Worm (Caenorhabditis elegans) whole organism, late embryonic: ENCODE data around the gene gab-1.

Source experiments
- C08G9.2 ChIP-seq: sonication (generic microtip); optimal IDR thresholded peaks from 2 replicates; lab custom pipeline; 2016; ENCODE audit warnings: mild to moderate bottlenecking, missing genetic modification characterization, moderate library complexity, missing compliant biosample characterization
- C38D4.7 ChIP-seq: fragments of 200-800 bp; sonication (Bioruptor generic); optimal IDR thresholded peaks from 2 replicates; lab custom pipeline; 2018; ENCODE audit warnings: mild to moderate bottlenecking, missing genetic modification characterization, moderate library complexity, missing compliant biosample characterization
- F13H6.1 ChIP-seq: sonication (generic microtip); optimal IDR thresholded peaks from 2 replicates; lab custom pipeline; 2016; ENCODE audit warnings: missing genetic modification characterization, missing compliant biosample characterization
- K02D7.2 ChIP-seq: sonication (generic microtip); optimal IDR thresholded peaks from 2 replicates; lab custom pipeline; 2017; ENCODE audit warnings: mild to moderate bottlenecking, missing genetic modification characterization, missing compliant biosample characterization
- T23F11.4 ChIP-seq: fragments of 200-800 bp; sonication (Bioruptor generic); optimal IDR thresholded peaks from 2 replicates; lab custom pipeline; 2018; ENCODE audit warnings: mild to moderate bottlenecking, missing genetic modification characterization, missing compliant biosample characterization
- ceh-19 ChIP-seq: fragments of 200-800 bp; sonication (Bioruptor generic); optimal IDR thresholded peaks from 2 replicates; lab custom pipeline; 2018; ENCODE audit warnings: mild to moderate bottlenecking, missing genetic modification characterization, missing compliant biosample characterization
- ceh-2 ChIP-seq: sonication (generic microtip); optimal IDR thresholded peaks from 2 replicates; lab custom pipeline; 2016; ENCODE audit warnings: missing genotype, missing genetic modification characterization, missing compliant biosample characterization
- ceh-30 ChIP-seq: fragments of 150-350 bp; optimal IDR thresholded peaks from 2 replicates; lab custom pipeline; 2014; ENCODE audit warnings: missing biosample characterization, missing genetic modification characterization
- ceh-45 ChIP-seq: fragments of 200-800 bp; sonication (Bioruptor generic); IDR thresholded peaks from 2 replicates; pipeline ENCODE4 v1.3.6; 2022; ENCODE audit warnings: missing genetic modification reagents, missing genetic modification characterization, missing compliant biosample characterization
- ceh-6 ChIP-seq: fragments of 200-800 bp; sonication (Bioruptor generic); optimal IDR thresholded peaks from 2 replicates; lab custom pipeline; 2018; ENCODE audit warnings: mild to moderate bottlenecking, missing genetic modification characterization, missing compliant biosample characterization
- dmd-4 ChIP-seq: sonication (generic microtip); optimal IDR thresholded peaks from 2 replicates; lab custom pipeline; 2016; ENCODE audit warnings: borderline replicate concordance, missing genetic modification characterization, missing compliant biosample characterization
- elt-4 ChIP-seq: sonication (generic microtip); optimal IDR thresholded peaks from 2 replicates; lab custom pipeline; 2016; ENCODE audit warnings: missing genetic modification characterization, missing compliant biosample characterization
- ets-4 ChIP-seq: sonication (generic microtip); optimal IDR thresholded peaks from 2 replicates; lab custom pipeline; 2016; ENCODE audit warnings: missing genetic modification characterization, missing compliant biosample characterization
- fax-1 ChIP-seq: sonication (generic microtip); optimal IDR thresholded peaks from 2 replicates; lab custom pipeline; 2016; ENCODE audit warnings: missing genotype, missing genetic modification characterization, missing compliant biosample characterization
- fkh-10 ChIP-seq: fragments of 150-350 bp; optimal IDR thresholded peaks from 2 replicates; lab custom pipeline; 2014; ENCODE audit warnings: missing biosample characterization, missing genetic modification reagents, missing genetic modification characterization
- gmeb-2 ChIP-seq: sonication (generic microtip); optimal IDR thresholded peaks from 2 replicates; lab custom pipeline; 2016; ENCODE audit warnings: missing genetic modification characterization, inconsistent platforms, missing compliant biosample characterization
- hlh-6 ChIP-seq: sonication (generic microtip); optimal IDR thresholded peaks from 2 replicates; lab custom pipeline; 2016; ENCODE audit warnings: missing genotype, missing genetic modification characterization, missing compliant biosample characterization
- hlh-8 ChIP-seq: sonication (generic microtip); optimal IDR thresholded peaks from 2 replicates; lab custom pipeline; 2016; ENCODE audit warnings: missing genotype, missing genetic modification characterization, missing compliant biosample characterization
- lin-11 ChIP-seq: fragments of 200-800 bp; sonication (Bioruptor generic); optimal IDR thresholded peaks from 2 replicates; lab custom pipeline; 2018; ENCODE audit warnings: mild to moderate bottlenecking, missing genetic modification characterization, missing compliant biosample characterization
- nfya-1 ChIP-seq: sonication (generic microtip); optimal IDR thresholded peaks from 2 replicates; lab custom pipeline; 2017; ENCODE audit warnings: missing genetic modification characterization, mild to moderate bottlenecking, missing compliant biosample characterization, antibody characterized with exemption, moderate library complexity
- odd-2 ChIP-seq: sonication (generic microtip); optimal IDR thresholded peaks from 2 replicates; lab custom pipeline; 2017; ENCODE audit warnings: antibody characterized with exemption, mild to moderate bottlenecking, missing genetic modification characterization, missing compliant biosample characterization
- pag-3 ChIP-seq: sonication (generic microtip); optimal IDR thresholded peaks from 2 replicates; lab custom pipeline; 2016; ENCODE audit warnings: missing compliant biosample characterization, missing genetic modification characterization, borderline replicate concordance
- pha-2 ChIP-seq: sonication (generic microtip); optimal IDR thresholded peaks from 2 replicates; lab custom pipeline; 2017; ENCODE audit warnings: mild to moderate bottlenecking, missing genetic modification characterization, missing compliant biosample characterization
- pqm-1 ChIP-seq: sonication (generic microtip); optimal IDR thresholded peaks from 2 replicates; lab custom pipeline; 2016; ENCODE audit warnings: missing genetic modification characterization, missing compliant biosample characterization
- ref-2 ChIP-seq: sonication (generic microtip); optimal IDR thresholded peaks from 2 replicates; lab custom pipeline; 2016; ENCODE audit warnings: missing genetic modification characterization, missing compliant biosample characterization
- rnt-1 ChIP-seq: sonication (generic microtip); optimal IDR thresholded peaks from 2 replicates; lab custom pipeline; 2016; ENCODE audit warnings: missing genetic modification characterization, missing compliant biosample characterization
- sdc-2 ChIP-seq: sonication (generic microtip); optimal IDR thresholded peaks from 2 replicates; lab custom pipeline; 2016; ENCODE audit warnings: missing genotype, missing genetic modification characterization, missing compliant biosample characterization
- sox-4 ChIP-seq: sonication (generic microtip); optimal IDR thresholded peaks from 2 replicates; lab custom pipeline; 2017; ENCODE audit warnings: mild to moderate bottlenecking, missing genetic modification characterization, inconsistent platforms, missing compliant biosample characterization
- syd-9 ChIP-seq: sonication (generic microtip); optimal IDR thresholded peaks from 2 replicates; lab custom pipeline; 2016; ENCODE audit warnings: mild to moderate bottlenecking, missing genetic modification characterization, moderate library complexity, missing compliant biosample characterization
- tbx-7 ChIP-seq: sonication (generic microtip); optimal IDR thresholded peaks from 2 replicates; lab custom pipeline; 2016; ENCODE audit warnings: missing genotype, missing genetic modification characterization, missing compliant biosample characterization
- ttx-3 ChIP-seq: sonication (generic microtip); optimal IDR thresholded peaks from 2 replicates; lab custom pipeline; 2016; ENCODE audit warnings: missing genetic modification reagents, missing genetic modification characterization, missing compliant biosample characterization
- unc-3 ChIP-seq, 2 experiments: fragments of 200-800 bp in 1 of 2; sonication (Bioruptor generic) in 1 of 2; sonication (generic microtip) in 1 of 2; conservative IDR thresholded peaks in 1 of 2; optimal IDR thresholded peaks in 1 of 2; 2 replicates each; pipeline versions ENCODE4 v1.3.6 to Lab custom; 2016 to 2022; ENCODE audit warnings: missing compliant biosample characterization in 2 of 2, missing genetic modification characterization in 2 of 2, missing genetic modification reagents in 1 of 2
- unc-42 ChIP-seq: sonication (generic microtip); optimal IDR thresholded peaks from 2 replicates; lab custom pipeline; 2016; ENCODE audit warnings: missing genotype, missing genetic modification characterization, missing compliant biosample characterization
- unc-55 ChIP-seq: sonication (generic microtip); optimal IDR thresholded peaks from 2 replicates; lab custom pipeline; 2017; ENCODE audit warnings: missing biosample characterization, missing genetic modification reagents, missing genetic modification characterization
- unc-86 ChIP-seq: sonication (generic microtip); optimal IDR thresholded peaks from 2 replicates; lab custom pipeline; 2016; ENCODE audit warnings: missing genetic modification characterization, missing compliant biosample characterization
- zip-5 ChIP-seq: sonication (generic microtip); optimal IDR thresholded peaks from 2 replicates; lab custom pipeline; 2016; ENCODE audit warnings: missing genetic modification characterization, missing compliant biosample characterization

gab-1 gene

DNA sequence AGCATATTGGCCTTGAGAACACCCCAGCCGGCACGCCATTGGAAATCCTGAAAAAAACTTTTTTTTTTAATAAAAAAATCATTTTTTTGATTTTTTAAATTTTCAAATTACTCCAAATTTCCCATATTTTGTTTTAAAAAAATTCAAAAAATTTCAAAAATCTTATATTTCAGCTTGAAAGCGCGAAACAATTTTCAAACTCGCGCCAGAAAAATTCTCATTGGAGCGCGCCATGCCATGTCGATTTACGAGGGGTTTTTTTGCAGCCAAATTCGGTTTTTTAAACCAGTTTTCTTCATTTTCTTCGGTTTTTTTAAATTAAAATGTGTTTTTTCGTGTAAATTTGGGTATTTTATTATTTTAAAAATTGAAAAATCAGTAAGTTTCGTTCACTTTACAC lies 39.6 kb upstream of the gab-1 start:
- TF ChIP-seq syd-9 (tag; lab: Kevin White, UChicago) (no peak), ceh-30 (no peak), gmeb-2 (tag; lab: Kevin White, UChicago) (no peak), hlh-8 (tag; lab: Kevin White, UChicago) (no peak), ceh-6 (no peak), C08G9.2 (tag; lab: Kevin White, UChicago) (no peak), ref-2 (tag; lab: Kevin White, UChicago) (no peak), F13H6.1 (no peak), ceh-45 (GFP tag; lab: Robert Waterston, UW) (no peak), K02D7.2 (tag; lab: Kevin White, UChicago) (no peak), nfya-1 (tag; lab: Kevin White, UChicago) (no peak), tbx-7 (tag; lab: Kevin White, UChicago) (no peak), rnt-1 (tag; lab: Kevin White, UChicago) (no peak), elt-4 (tag; lab: Kevin White, UChicago) (no peak), pha-2 (tag; lab: Kevin White, UChicago) (no peak), pqm-1 (tag; lab: Kevin White, UChicago) (no peak), unc-55 (GFP tag; lab: Kevin White, UChicago) (no peak), unc-86 (tag; lab: Kevin White, UChicago) (no peak)

DNA sequence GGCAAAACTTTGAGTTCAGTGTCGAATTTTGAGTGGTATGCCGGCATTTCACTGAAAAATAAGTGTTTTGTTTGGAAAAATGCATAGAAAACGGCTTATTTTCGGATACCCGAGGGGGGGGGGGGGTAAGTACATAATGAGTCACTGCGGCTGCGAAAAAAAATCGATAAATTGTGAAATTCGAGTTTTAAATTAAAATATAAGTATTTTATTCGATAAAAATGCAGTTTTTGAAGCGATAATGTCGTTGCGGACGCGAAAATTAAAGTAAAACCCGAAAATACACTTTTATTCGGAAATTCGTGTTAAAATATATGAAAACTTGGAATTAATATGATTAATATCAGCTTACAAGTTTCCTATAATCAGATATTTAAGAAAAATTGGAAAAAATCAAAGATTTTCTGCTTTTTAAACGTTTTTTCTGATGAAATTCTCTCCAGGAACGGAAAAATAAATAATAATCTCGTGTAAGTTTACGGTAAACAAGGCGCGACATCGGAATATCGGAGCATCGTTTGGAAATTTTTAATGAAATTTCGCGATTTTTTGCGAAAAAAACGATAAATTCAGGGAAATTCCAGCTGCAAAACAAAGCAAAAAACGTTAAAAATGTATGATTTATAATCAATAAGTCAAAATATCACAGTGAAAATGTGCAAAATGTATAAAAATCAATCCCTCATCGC lies 38.7 kb upstream of the gab-1 start, which contains the start of gene arx-5:
Gene arx-5, minus strand, starts transcription at position 51 of the 689 bp plus-strand sequence.
- no peak for TF ChIP-seq dmd-4 (tag; lab: Kevin White, UChicago)
- peak; percentile 63 for TF ChIP-seq unc-42 (tag; lab: Kevin White, UChicago)
- TF ChIP-seq, all 69 proteins: peak for 1

DNA sequence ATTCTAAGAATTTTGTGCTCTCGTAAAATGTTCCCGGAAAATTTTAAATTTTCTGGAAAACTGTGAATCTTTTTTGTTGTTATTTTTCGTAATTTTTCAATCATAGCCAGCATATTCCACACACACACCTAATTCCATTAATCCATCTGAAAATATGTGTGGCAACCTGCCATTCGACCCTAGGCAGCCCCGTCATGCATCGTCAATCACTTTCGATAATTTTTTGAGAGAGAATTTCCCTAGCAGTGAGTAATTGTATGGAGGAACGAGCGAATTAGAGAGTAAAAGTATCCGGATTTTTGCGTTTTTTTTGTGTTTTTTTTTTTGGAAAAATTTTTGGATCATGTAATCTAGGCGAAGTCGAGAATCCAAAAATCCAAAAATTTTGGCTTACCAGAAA lies 33.7 kb upstream of the gab-1 start, which contains the start of gene BE10.4:
Gene BE10.4, plus strand, starts transcription at position 301 of the 400 bp plus-strand sequence.
- no peak for TF ChIP-seq ceh-6
- no peak for TF ChIP-seq sdc-2 (tag; lab: Kevin White, UChicago)
- TF ChIP-seq ttx-3 (tag; lab: Kevin White, UChicago), result no peak
- no peak for TF ChIP-seq gmeb-2 (tag; lab: Kevin White, UChicago)
- TF ChIP-seq T23F11.4 (GFP tag; lab: Kevin White, UChicago), result no peak
- TF ChIP-seq C38D4.7 (GFP tag; lab: Kevin White, UChicago), result no peak
- no peak for TF ChIP-seq ceh-45 (GFP tag; lab: Robert Waterston, UW)
- TF ChIP-seq fax-1 (tag; lab: Kevin White, UChicago), result no peak
- TF ChIP-seq F13H6.1, result no peak
- TF ChIP-seq pqm-1 (tag; lab: Kevin White, UChicago), result no peak
- no peak for TF ChIP-seq syd-9 (tag; lab: Kevin White, UChicago)
- no peak for TF ChIP-seq unc-3 (GFP tag; conservative IDR thresholded peaks at IDR 0.05; lab: Robert Waterston, UW)
- TF ChIP-seq unc-3 (tag; optimal IDR thresholded peaks at IDR 0.05; lab: Kevin White, UChicago), result no peak
- TF ChIP-seq odd-2 (tag; lab: Kevin White, UChicago), result no peak
- TF ChIP-seq ceh-19 (GFP tag; lab: Kevin White, UChicago), result no peak

DNA sequence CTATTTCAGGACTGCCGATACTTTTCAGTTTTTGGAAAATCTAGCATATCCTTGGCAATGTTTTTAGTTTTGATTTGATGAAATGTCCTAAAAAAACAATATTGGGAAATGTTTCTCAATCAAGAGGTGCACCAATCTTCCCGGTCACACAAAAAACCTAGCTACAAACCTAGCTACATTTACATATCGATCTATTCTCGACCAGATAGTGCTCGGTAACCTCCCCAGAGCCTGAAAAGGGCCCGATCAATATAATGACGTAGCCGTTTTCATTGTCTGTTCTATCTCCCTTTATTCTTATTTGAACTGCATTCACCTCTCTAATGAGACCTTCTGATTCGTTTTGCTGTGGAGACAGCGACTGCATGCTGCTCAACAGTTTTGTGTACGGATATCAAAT lies 28.2 kb upstream of the gab-1 start, which contains the start of gene BE10.3:
Gene BE10.3, plus strand, starts transcription at position 301 of the 400 bp plus-strand sequence.
- no peak for TF ChIP-seq hlh-6 (tag; lab: Kevin White, UChicago)

DNA sequence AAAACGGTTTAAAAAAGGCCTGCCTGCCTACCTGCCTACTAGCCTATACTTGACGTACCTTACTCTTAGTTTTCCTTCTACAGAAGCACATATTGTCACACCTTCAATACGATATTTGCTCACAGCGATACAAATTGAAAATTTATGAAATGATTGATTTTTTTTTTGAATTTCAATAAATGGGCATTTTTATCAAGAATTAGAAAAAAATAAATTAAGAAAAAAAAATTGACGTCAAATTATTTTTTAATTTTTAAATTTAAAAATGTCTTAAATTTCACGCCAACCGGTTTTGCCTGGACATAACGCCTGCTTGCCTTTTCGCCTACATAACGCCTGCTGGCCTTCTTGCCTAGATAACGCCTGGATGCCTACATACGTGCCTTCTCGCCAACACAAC lies 27.2 kb upstream of the gab-1 start, which contains the start of gene BE10.5:
Gene BE10.5, minus strand, starts transcription at position 101 of the 400 bp plus-strand sequence.
- TF ChIP-seq ref-2 (tag; lab: Kevin White, UChicago) (no peak), ceh-45 (GFP tag; lab: Robert Waterston, UW) (no peak), zip-5 (tag; lab: Kevin White, UChicago) (no peak), ceh-6 (no peak), ceh-2 (tag; lab: Kevin White, UChicago) (no peak), ets-4 (tag; lab: Kevin White, UChicago) (no peak), fkh-10 (GFP tag; lab: Kevin White, UChicago) (no peak), lin-11 (tag; lab: Kevin White, UChicago) (no peak), sox-4 (tag; lab: Kevin White, UChicago) (no peak), pag-3 (tag; lab: Kevin White, UChicago) (no peak), ceh-19 (GFP tag; lab: Kevin White, UChicago) (no peak), nfya-1 (tag; lab: Kevin White, UChicago) (no peak)
